Worm (Caenorhabditis elegans) whole organism, midembryonic: Measurements from ENCODE around the gene lys-4.

ENCODE experiments used
- T22C8.4 ChIP-seq: fragments of 200-800 bp; sonication (Bioruptor generic); IDR thresholded peaks from 2 replicates; pipeline ENCODE4 v1.3.6; 2022; ENCODE audit warnings: missing genetic modification characterization, missing compliant biosample characterization
- flt-1 ChIP-seq: fragments of 200-800 bp; sonication (Bioruptor generic); IDR thresholded peaks from 2 replicates; pipeline ENCODE4 v1.3.6; 2022; ENCODE audit warnings: missing genetic modification characterization, missing compliant biosample characterization
- med-1 ChIP-seq: sonication (generic microtip); optimal IDR thresholded peaks from 2 replicates; lab custom pipeline; 2017; ENCODE audit warnings: missing genetic modification characterization, mild to moderate bottlenecking, missing compliant biosample characterization, antibody characterized with exemption, missing genetic modification reagents; ENCODE audit not compliant: insufficient read depth

DNA sequence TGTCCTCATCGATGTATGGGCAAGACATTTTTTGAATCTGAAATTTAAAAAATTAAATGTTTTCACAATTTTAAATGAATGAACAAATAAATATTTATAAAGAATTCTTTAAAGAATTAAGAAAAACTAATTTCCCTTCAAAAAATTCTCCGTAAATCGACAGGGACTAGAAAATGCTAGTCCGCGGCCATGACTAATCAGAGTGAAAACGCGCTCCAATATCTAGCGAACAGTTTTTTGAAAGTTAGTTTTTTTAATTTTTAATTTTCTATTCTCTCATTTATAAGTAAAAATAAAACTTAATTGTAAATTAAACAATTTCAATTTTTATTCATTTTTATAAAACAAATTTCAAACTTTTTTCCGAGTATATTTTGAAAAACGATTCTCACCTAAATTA, 30.2 kb downstream of the lys-4 start:
- TF ChIP-seq flt-1 (GFP tag; lab: Robert Waterston, UW) (peak; percentile 72; the same call in 1 of the 2 replicates), med-1 (GFP tag; lab: Kevin White, UChicago) (no peak), T22C8.4 (GFP tag; lab: Robert Waterston, UW) (no peak)
